Worm (Caenorhabditis elegans) whole organism, mixed stage, embryonic: ENCODE data around the gene T15B7.15.

ENCODE experiments used
- ceh-43 ChIP-seq: fragments of 200-800 bp; sonication (Bioruptor generic); optimal IDR thresholded peaks from 2 replicates; lab custom pipeline; 2018; ENCODE audit warnings: mild to moderate bottlenecking, missing genetic modification characterization, moderate library complexity, missing compliant biosample characterization
- lin-13 ChIP-seq: fragments of 150-350 bp; optimal IDR thresholded peaks from 2 replicates; lab custom pipeline; 2014; ENCODE audit warnings: missing biosample characterization, missing genetic modification characterization
- lsy-2 ChIP-seq: fragments of 150-350 bp; optimal IDR thresholded peaks from 2 replicates; lab custom pipeline; 2014; ENCODE audit warnings: missing biosample characterization, missing genetic modification characterization
- nhr-12 ChIP-seq: fragments of 150-350 bp; optimal IDR thresholded peaks from 2 replicates; lab custom pipeline; 2014; ENCODE audit warnings: missing biosample characterization, missing genetic modification characterization
- nhr-237 ChIP-seq: fragments of 150-350 bp; optimal IDR thresholded peaks from 2 replicates; lab custom pipeline; 2014; ENCODE audit warnings: missing biosample characterization, missing genetic modification characterization
- nhr-28 ChIP-seq: fragments of 150-350 bp; optimal IDR thresholded peaks from 2 replicates; lab custom pipeline; 2014; ENCODE audit warnings: missing biosample characterization, missing genetic modification characterization
- nhr-76 ChIP-seq: sonication (generic microtip); optimal IDR thresholded peaks from 2 replicates; lab custom pipeline; 2017; ENCODE audit warnings: missing biosample characterization, missing genetic modification characterization
- pha-4 ChIP-seq: fragments of 150-350 bp; optimal IDR thresholded peaks from 2 replicates; lab custom pipeline; 2018; ENCODE audit warnings: missing biosample characterization, missing genetic modification reagents, missing genetic modification characterization
- snpc-4 ChIP-seq: fragments of 150-350 bp; optimal IDR thresholded peaks from 2 replicates; lab custom pipeline; 2014; ENCODE audit warnings: missing biosample characterization, missing genetic modification characterization
- sptf-1 ChIP-seq: sonication (generic microtip); optimal IDR thresholded peaks from 2 replicates; lab custom pipeline; 2017; ENCODE audit warnings: mild to moderate bottlenecking, missing genetic modification characterization, moderate library complexity, missing compliant biosample characterization
- unc-120 ChIP-seq: sonication (generic microtip); optimal IDR thresholded peaks from 2 replicates; lab custom pipeline; 2017; ENCODE audit warnings: missing genetic modification characterization, missing compliant biosample characterization; ENCODE audit not compliant: poor library complexity, severe bottlenecking
- unc-62 ChIP-seq: fragments of 150-350 bp; optimal IDR thresholded peaks from 2 replicates; lab custom pipeline; 2014; ENCODE audit warnings: missing biosample characterization, missing genetic modification reagents, missing genetic modification characterization

- TF ChIP-seq unc-120 (tag; lab: Kevin White, UChicago) (no peak), snpc-4 (no peak), nhr-76 (tag; lab: Kevin White, UChicago) (no peak), nhr-237 (tag; lab: Kevin White, UChicago) (no peak), lsy-2 (tag; lab: Kevin White, UChicago) (no peak), pha-4 (tag; lab: Kevin White, UChicago) (no peak), sptf-1 (no peak), ceh-43 (no peak), nhr-28 (tag; lab: Kevin White, UChicago) (no peak), lin-13 (no peak), nhr-12 (tag; lab: Kevin White, UChicago) (no peak), unc-62 (no peak)
Measured at ce11 chrV:6821509-6821908, 17.0 kb downstream of the T15B7.15 start, which contains the start of gene T15B7.8.
